Fruit fly (Drosophila melanogaster) whole organism, adult: ENCODE measurements around the gene rin.

Experiments used
- CG12768 ChIP-seq: fragments of 200-800 bp; sonication (Bioruptor generic); optimal IDR thresholded peaks from 2 replicates; lab custom pipeline; 2017; ENCODE audit warnings: missing biosample characterization, missing genetic modification characterization, mild to moderate bottlenecking, moderate library complexity, missing genetic modification reagents
- CG14711 ChIP-seq: fragments of 200-800 bp; sonication (Bioruptor generic); optimal IDR thresholded peaks from 2 replicates; lab custom pipeline; 2018; ENCODE audit warnings: missing biosample characterization, mild to moderate bottlenecking, missing genetic modification characterization, moderate library complexity
- CG33017 ChIP-seq: fragments of 200-800 bp; sonication (Bioruptor generic); optimal IDR thresholded peaks from 2 replicates; lab custom pipeline; 2018; ENCODE audit warnings: missing biosample characterization, mild to moderate bottlenecking, missing genetic modification characterization, moderate library complexity
- Clk ChIP-seq: fragments of 200-800 bp; sonication (Bioruptor generic); optimal IDR thresholded peaks from 2 replicates; lab custom pipeline; 2017; ENCODE audit warnings: missing biosample characterization, missing genetic modification characterization
- Crg-1 ChIP-seq: fragments of 200-800 bp; sonication (Bioruptor generic); optimal IDR thresholded peaks from 2 replicates; lab custom pipeline; 2016; ENCODE audit warnings: missing biosample characterization, missing genetic modification characterization
- Hr96 ChIP-seq: fragments of 200-800 bp; sonication (Bioruptor generic); optimal IDR thresholded peaks from 2 replicates; lab custom pipeline; 2016; ENCODE audit warnings: missing biosample characterization, missing genetic modification characterization
- bab1 ChIP-seq: fragments of 200-800 bp; sonication (Bioruptor generic); optimal IDR thresholded peaks from 3 replicates; lab custom pipeline; 2019; ENCODE audit warnings: missing biosample characterization, mild to moderate bottlenecking, missing genetic modification characterization, moderate library complexity
- cic ChIP-seq: fragments of 200-800 bp; sonication (Bioruptor generic); optimal IDR thresholded peaks from 2 replicates; lab custom pipeline; 2017; ENCODE audit warnings: missing biosample characterization, mild to moderate bottlenecking, missing genetic modification characterization, moderate library complexity
- cnc ChIP-seq, 2 experiments: fragments of >200 bp; optimal IDR thresholded peaks; 2 replicates each; lab custom pipeline; 2017
- kay ChIP-seq: fragments of 200-800 bp; sonication (Bioruptor generic); peaks from one replicate; lab custom pipeline; 2016; ENCODE audit warnings: missing biosample characterization, missing genetic modification characterization, borderline replicate concordance
- ovo ChIP-seq: fragments of 200-800 bp; sonication (Bioruptor generic); optimal IDR thresholded peaks from 2 replicates; lab custom pipeline; 2016; ENCODE audit warnings: missing biosample characterization, missing genetic modification characterization
- tj ChIP-seq: fragments of 200-800 bp; sonication (Bioruptor generic); optimal IDR thresholded peaks from 3 replicates; lab custom pipeline; 2017; ENCODE audit warnings: missing biosample characterization, mild to moderate bottlenecking, missing genetic modification characterization, moderate library complexity

DNA sequence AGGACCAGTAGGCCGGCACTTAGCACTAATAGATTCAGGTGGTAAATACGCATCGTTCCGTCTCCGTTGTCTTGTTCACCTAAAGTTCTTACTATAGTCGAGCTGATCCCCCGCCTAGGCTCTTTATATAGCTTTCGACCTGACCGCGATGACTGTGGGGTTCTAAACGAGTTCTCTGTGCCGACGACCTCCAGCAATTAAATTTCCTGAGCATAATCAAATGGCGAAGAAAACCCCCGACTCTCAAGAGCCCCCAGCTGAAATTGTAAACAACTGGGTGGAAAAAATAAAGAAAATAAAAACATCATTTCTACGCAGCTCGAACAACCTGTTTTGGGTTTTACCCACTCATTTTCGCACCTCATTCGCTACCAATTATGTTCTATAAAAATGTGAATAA lies 37.7 kb upstream of the rin start, which contains the start of gene CG9759:
- TF ChIP-seq Hr96 (GFP tag; lab: Kevin White, UChicago) (no peak), CG14711 (tag; lab: Kevin White, UChicago) (no peak), tj (no peak), kay (no peak), bab1 (GFP tag; lab: Kevin White, UChicago) (no peak), cic (GFP tag; lab: Kevin White, UChicago) (no peak), Crg-1 (GFP tag; lab: Kevin White, UChicago) (no peak), Clk (GFP tag; lab: Kevin White, UChicago) (no peak), CG12768 (GFP tag; lab: Kevin White, UChicago) (no peak), CG33017 (tag; lab: Kevin White, UChicago) (no peak), cnc (optimal IDR thresholded peaks at IDR 0.05; lab: Kevin White, UChicago) (no peak), ovo (GFP tag; lab: Kevin White, UChicago) (no peak)
